Worm (Caenorhabditis elegans) whole organism, midembryonic: Measurements from ENCODE around the gene C51E3.6.

ENCODE experiments used
- T22C8.4 ChIP-seq: fragments of 200-800 bp; sonication (Bioruptor generic); IDR thresholded peaks from 2 replicates; pipeline ENCODE4 v1.3.6; 2022; ENCODE audit warnings: missing genetic modification characterization, missing compliant biosample characterization
- klf-2 ChIP-seq: fragments of 200-800 bp; sonication (Bioruptor generic); conservative IDR thresholded peaks from 2 replicates; pipeline ENCODE4 v1.3.6; 2022; ENCODE audit warnings: missing genetic modification reagents, missing genetic modification characterization, missing compliant biosample characterization
- med-1 ChIP-seq: sonication (generic microtip); optimal IDR thresholded peaks from 2 replicates; lab custom pipeline; 2017; ENCODE audit warnings: missing genetic modification characterization, mild to moderate bottlenecking, missing compliant biosample characterization, antibody characterized with exemption, missing genetic modification reagents; ENCODE audit not compliant: insufficient read depth
- ztf-29 ChIP-seq: fragments of 200-800 bp; sonication (Bioruptor generic); IDR thresholded peaks from 2 replicates; pipeline ENCODE4 v1.3.6; 2022; ENCODE audit warnings: missing genetic modification reagents, missing genetic modification characterization, missing compliant biosample characterization

- TF ChIP-seq ztf-29 (no peak), klf-2 (GFP tag; lab: Robert Waterston, UW) (no peak), med-1 (GFP tag; lab: Kevin White, UChicago) (no peak), T22C8.4 (GFP tag; lab: Robert Waterston, UW) (no peak)
Measured at ce11 chrV:10182984-10183383, 16.7 kb upstream of the C51E3.6 start, which contains the start of gene ZK856.4.
